Worm (Caenorhabditis elegans): ENCODE data around the gene F55B11.6.

DNA sequence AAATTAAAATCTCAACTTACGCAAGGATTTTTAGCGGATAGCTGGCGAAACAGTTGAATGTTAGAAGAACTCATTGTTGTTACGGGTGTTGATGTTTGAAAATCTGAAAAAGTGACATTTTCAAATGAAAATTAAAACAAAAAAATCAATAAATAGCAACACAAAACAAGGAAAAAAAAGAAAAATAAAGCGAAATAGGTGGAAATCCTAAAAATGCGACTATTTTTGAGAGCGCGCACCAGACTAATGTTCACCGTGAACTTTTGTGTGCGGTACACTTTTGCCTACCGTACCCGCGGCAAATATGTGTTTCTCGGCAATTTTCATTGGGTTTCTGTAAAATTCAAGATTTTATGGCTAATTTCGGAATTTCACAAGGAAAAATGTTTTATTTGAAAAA lies at the start of gene F55B11.6:
- TF ChIP-seq dao-5 (tag; optimal IDR thresholded peaks at IDR 0.05) (no peak), him-1 (tag; optimal IDR thresholded peaks at IDR 0.05) (no peak), W03F9.2 (tag; optimal IDR thresholded peaks at IDR 0.05) (no peak)
